Worm (Caenorhabditis elegans) whole organism, L4/young adult: ENCODE measurements around the gene F13H8.6.

ENCODE experiments used
- W03F9.2 ChIP-seq: fragments of 150-350 bp; optimal IDR thresholded peaks from 2 replicates; lab custom pipeline; 2014; ENCODE audit warnings: missing biosample characterization, missing genetic modification characterization
- dao-5 ChIP-seq: sonication (generic microtip); optimal IDR thresholded peaks from 2 replicates; lab custom pipeline; 2016; ENCODE audit warnings: missing genotype, missing genetic modification characterization, moderate library complexity, missing compliant biosample characterization
- him-1 ChIP-seq: sonication (generic microtip); optimal IDR thresholded peaks from 2 replicates; lab custom pipeline; 2016; ENCODE audit warnings: missing genotype, missing genetic modification reagents, missing genetic modification characterization, missing compliant biosample characterization

DNA sequence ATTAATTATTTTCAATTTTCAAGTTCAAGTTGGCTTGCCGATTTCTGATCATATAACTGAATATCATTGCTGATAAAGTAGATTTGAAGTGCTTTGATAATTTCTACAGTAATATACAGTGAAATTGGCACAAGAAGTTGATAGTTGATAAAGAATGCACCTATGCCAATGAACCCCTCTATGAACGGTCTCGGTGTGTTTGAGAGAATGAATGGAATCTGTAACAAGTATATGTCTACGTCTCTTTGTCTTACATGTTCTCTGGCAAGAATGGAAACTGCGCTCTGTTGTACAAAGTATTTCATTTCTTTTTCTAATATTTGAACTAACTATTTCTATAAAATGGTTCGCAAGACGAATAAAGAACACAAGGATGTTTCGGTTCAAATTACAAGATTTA, 45.0 kb downstream of the F13H8.6 start, which contains the start of gene T24H7.8:
- TF ChIP-seq W03F9.2 (no peak), him-1 (tag; lab: Kevin White, UChicago) (no peak), dao-5 (tag; lab: Kevin White, UChicago) (no peak)
